Worm (Caenorhabditis elegans) whole organism, early embryonic: ENCODE data around the gene C50H11.13.
"Not testable (repeated sequence)": the region's sequence is repeated elsewhere in the genome, so short reads cannot be mapped to it uniquely, and the experiment has no call there.

Source experiments
- B0310.2 ChIP-seq: sonication (generic microtip); optimal IDR thresholded peaks from 2 replicates; lab custom pipeline; 2016; ENCODE audit warnings: mild to moderate bottlenecking, missing genetic modification characterization, missing compliant biosample characterization
- F13C5.2 ChIP-seq: sonication (generic microtip); optimal IDR thresholded peaks from 2 replicates; lab custom pipeline; 2017; ENCODE audit warnings: mild to moderate bottlenecking, missing genetic modification characterization, inconsistent platforms, missing compliant biosample characterization
- ama-1 ChIP-seq: fragments of 150-350 bp; optimal IDR thresholded peaks from 2 replicates; lab custom pipeline; 2014
- ceh-13 ChIP-seq: fragments of 200-800 bp; sonication (Bioruptor generic); optimal IDR thresholded peaks from 2 replicates; lab custom pipeline; 2018; ENCODE audit warnings: mild to moderate bottlenecking, missing genetic modification characterization, missing compliant biosample characterization
- ceh-36 ChIP-seq: sonication (generic microtip); optimal IDR thresholded peaks from 2 replicates; lab custom pipeline; 2016; ENCODE audit warnings: missing genetic modification characterization, inconsistent platforms, missing compliant biosample characterization
- ets-7 ChIP-seq: sonication (generic microtip); optimal IDR thresholded peaks from 2 replicates; lab custom pipeline; 2016; ENCODE audit warnings: missing genotype, missing genetic modification characterization, missing compliant biosample characterization
- flt-1 ChIP-seq: fragments of 200-800 bp; sonication (Bioruptor generic); IDR thresholded peaks from 2 replicates; pipeline ENCODE4 v1.3.6; 2022; ENCODE audit warnings: missing genetic modification characterization, missing compliant biosample characterization
- hmbx-1 ChIP-seq: sonication (generic microtip); optimal IDR thresholded peaks from 2 replicates; lab custom pipeline; 2016; ENCODE audit warnings: mild to moderate bottlenecking, missing genetic modification characterization, missing compliant biosample characterization
- hnd-1 ChIP-seq: sonication (generic microtip); optimal IDR thresholded peaks from 2 replicates; lab custom pipeline; 2016; ENCODE audit warnings: missing genetic modification characterization, missing compliant biosample characterization
- pes-1 ChIP-seq: fragments of 200-800 bp; sonication (Bioruptor generic); IDR thresholded peaks from 2 replicates; pipeline ENCODE4 v1.3.6; 2022; ENCODE audit warnings: missing genetic modification reagents, missing genetic modification characterization, missing compliant biosample characterization
- sea-1 ChIP-seq: fragments of 200-800 bp; sonication (Bioruptor generic); conservative IDR thresholded peaks from 2 replicates; pipeline ENCODE4 v1.3.6; 2022; ENCODE audit warnings: missing genetic modification characterization, missing compliant biosample characterization
- tbx-37 ChIP-seq: fragments of 200-800 bp; sonication (Bioruptor generic); conservative IDR thresholded peaks from 2 replicates; pipeline ENCODE4 v1.3.6; 2022; ENCODE audit warnings: missing genetic modification reagents, missing genetic modification characterization, missing compliant biosample characterization
- tra-4 ChIP-seq: sonication (generic microtip); optimal IDR thresholded peaks from 2 replicates; lab custom pipeline; 2017; ENCODE audit warnings: missing genetic modification characterization, missing compliant biosample characterization

DNA sequence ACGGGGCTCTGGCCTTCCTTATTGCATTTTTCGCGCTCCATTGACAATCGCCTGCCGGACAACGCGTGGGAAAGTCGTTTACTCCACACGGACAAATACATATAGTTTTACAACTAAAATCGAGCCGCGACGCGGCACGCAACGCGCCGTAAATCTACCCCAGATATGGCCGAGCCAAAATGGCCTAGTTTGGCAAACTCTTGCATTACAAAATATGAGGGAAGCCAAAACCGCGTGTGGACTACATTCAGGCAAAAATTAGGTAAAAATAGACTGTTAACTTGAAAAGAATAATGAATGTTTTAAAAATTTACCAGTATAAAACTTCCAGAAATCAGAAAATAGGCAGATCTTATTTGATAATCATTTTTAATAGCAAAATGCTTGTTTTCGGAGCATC is 7.0 kb downstream of the C50H11.13 start, which contains the start of gene srt-16:
- not testable (repeated sequence) for TF ChIP-seq tbx-37; ceh-13; ama-1 (lab: Kevin White, UChicago); hmbx-1 (tag; lab: Kevin White, UChicago); ets-7 (tag; lab: Kevin White, UChicago); flt-1 (GFP tag; lab: Robert Waterston, UW); ceh-36; sea-1 (GFP tag; lab: Robert Waterston, UW); F13C5.2 (tag; lab: Kevin White, UChicago); B0310.2 (tag; lab: Kevin White, UChicago); tra-4 (tag; lab: Kevin White, UChicago); hnd-1; pes-1 (GFP tag; lab: Robert Waterston, UW)
